Worm (Caenorhabditis elegans) whole organism, L1 larva: Measurements from ENCODE around the gene cutl-5.
A peak's percentile ranks its signal among the peaks of the same experiment; 100 is the strongest.

ENCODE experiments used
- ama-1 ChIP-seq: fragments of 150-350 bp; optimal IDR thresholded peaks from 2 replicates; lab custom pipeline; 2014
- efl-1 ChIP-seq, 4 experiments: fragments of 150-350 bp; optimal IDR thresholded peaks in 3 of 4; peaks in 1 of 4; 1 replicate in 1 of 4; 2 replicates in 3 of 4; lab custom pipeline; 2014; ENCODE audit warnings: missing biosample characterization in 2 of 4, missing genetic modification characterization in 2 of 4, missing genetic modification reagents in 2 of 4
- fkh-10 ChIP-seq: sonication (generic microtip); optimal IDR thresholded peaks from 2 replicates; lab custom pipeline; 2017; ENCODE audit warnings: missing biosample characterization, missing genetic modification reagents, missing genetic modification characterization
- nhr-90 ChIP-seq: sonication (generic microtip); optimal IDR thresholded peaks from 2 replicates; lab custom pipeline; 2016; ENCODE audit warnings: mild to moderate bottlenecking, missing genetic modification characterization, missing compliant biosample characterization; ENCODE audit not compliant: poor library complexity
- sptf-1 ChIP-seq: fragments of 150-350 bp; optimal IDR thresholded peaks from 2 replicates; lab custom pipeline; 2014; ENCODE audit warnings: missing biosample characterization, missing genetic modification characterization

- TF ChIP-seq fkh-10 (GFP tag; lab: Kevin White, UChicago) (peak; percentile 8), efl-1 (optimal IDR thresholded peaks at IDR 0.05; lab: Kevin White, UChicago) (peak; percentile 67 to 68), efl-1 (GFP tag; optimal IDR thresholded peaks at IDR 0.05 in 1 of 2; lab: Kevin White, UChicago) (peak; percentile 58 to 79), nhr-90 (peak; percentile 80), ama-1 (lab: Kevin White, UChicago) (no peak), sptf-1 (tag; lab: Kevin White, UChicago) (no peak)
These were observed 42.8 kb downstream of the cutl-5 start for ce11 chrII:7072590-7073536.
